Worm (Caenorhabditis elegans): ENCODE data around the gene F46C3.7.

F46C3.7 gene

DNA sequence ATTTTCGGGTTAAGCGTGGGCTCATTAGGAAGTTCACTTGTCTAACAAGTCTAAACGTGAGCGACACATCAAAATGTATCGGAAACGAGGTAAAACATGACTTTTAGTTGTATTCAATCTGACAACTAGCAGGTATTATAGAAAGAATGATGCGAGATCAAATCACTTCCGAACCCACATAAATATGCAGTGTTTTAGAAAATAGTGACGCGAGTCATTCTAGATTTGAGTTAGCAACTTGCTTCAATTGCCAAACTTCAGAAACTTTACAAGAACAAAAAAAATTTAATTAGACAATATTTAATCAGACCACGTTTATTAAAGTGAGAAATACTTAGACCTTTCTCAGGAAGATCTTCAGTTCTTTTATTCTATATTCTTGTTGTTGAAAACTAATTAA is 16.8 kb downstream of the F46C3.7 start:
- TF ChIP-seq nfya-1 (tag; optimal IDR thresholded peaks at IDR 0.05; ENCODE audit: insufficient read depth) (no peak), ZK546.5 (tag; optimal IDR thresholded peaks at IDR 0.05) (no peak), ceh-16 (tag; optimal IDR thresholded peaks at IDR 0.05) (no peak), snpc-4 (tag; optimal IDR thresholded peaks at IDR 0.05) (no peak), nhr-25 (tag; optimal IDR thresholded peaks at IDR 0.05) (no peak), fkh-2 (tag; optimal IDR thresholded peaks at IDR 0.05) (no peak), tbx-2 (tag; optimal IDR thresholded peaks at IDR 0.05) (no peak), elt-2 (tag; optimal IDR thresholded peaks at IDR 0.05) (no peak)

DNA sequence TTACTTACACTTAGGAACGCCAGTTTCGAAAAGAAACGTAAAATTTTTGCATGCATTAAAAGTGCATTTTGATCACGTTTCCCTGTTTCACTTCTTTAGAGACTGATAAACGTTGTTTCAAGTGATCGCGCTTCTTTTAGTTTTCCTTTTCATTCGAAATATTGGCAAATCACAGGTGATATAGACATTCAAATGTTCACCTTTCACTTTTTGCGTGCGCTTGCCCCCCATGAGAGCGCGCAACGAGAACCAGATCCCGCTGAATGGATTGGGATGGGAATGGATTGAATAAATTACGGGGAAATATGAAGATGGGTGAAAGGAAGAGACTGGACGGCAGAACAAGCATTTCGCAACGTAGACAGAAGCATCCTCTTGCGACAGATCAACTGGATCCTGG is 21.7 kb downstream of the F46C3.7 start:
- no peak for TF ChIP-seq hmg-11 (tag; optimal IDR thresholded peaks at IDR 0.05)
- no peak for TF ChIP-seq pqm-1 (tag; optimal IDR thresholded peaks at IDR 0.05)
- TF ChIP-seq nhr-43 (tag; optimal IDR thresholded peaks at IDR 0.05; ENCODE audit: poor library complexity, severe bottlenecking), result peak; percentile 62
- TF ChIP-seq nhr-23 (tag; optimal IDR thresholded peaks at IDR 0.05), result peak; percentile 7
- peak; percentile 1 for TF ChIP-seq elt-2 (tag; optimal IDR thresholded peaks at IDR 0.05)
- no peak for TF ChIP-seq lsy-12 (tag; optimal IDR thresholded peaks at IDR 0.05)
- no peak for TF ChIP-seq ceh-82 (tag; optimal IDR thresholded peaks at IDR 0.05)
- no peak for TF ChIP-seq eor-1 (tag; optimal IDR thresholded peaks at IDR 0.05)

DNA sequence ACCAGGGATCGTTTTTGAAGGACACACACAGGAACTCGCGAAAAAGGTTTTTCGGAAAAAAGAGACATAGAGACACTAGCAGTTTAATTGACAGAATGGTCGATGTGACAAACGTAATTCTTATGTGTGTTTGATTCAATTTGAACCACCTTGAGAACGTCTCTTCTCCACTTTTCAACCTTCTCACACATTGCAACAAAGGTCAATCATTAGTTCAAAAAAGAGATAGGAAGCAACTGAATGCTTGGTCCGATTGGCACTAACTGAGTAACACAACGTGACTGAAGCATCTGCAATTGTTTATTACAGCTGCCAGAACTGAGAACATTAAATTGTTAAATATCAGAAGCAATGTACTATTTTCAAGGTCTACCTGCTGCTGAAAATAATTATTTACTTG is 22.3 kb downstream of the F46C3.7 start:
- peak; percentile 14 for TF ChIP-seq egl-27 (tag; optimal IDR thresholded peaks at IDR 0.05)
- no peak for TF ChIP-seq nhr-11 (tag; optimal IDR thresholded peaks at IDR 0.05)
- peak; percentile 81 for TF ChIP-seq nhr-25 (tag; optimal IDR thresholded peaks at IDR 0.05)

DNA sequence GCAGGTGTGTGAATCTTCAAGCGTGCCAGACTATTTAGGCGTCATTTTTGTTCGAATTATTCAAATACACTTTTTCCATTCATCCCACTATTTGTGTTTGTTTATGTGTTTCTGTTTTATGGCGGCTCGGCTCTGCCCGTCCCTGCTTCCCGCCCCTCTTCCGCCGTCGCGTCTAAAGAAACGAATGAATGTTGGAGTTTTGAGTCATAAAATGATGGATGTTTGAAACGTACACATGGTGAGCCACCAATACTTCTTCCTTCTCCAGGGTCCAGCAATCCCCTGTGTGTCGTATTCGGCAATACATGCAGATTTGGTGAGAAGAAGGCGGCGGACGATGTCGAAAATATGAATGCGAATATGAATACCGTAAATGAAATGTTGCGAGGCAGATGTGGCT is 23.2 kb downstream of the F46C3.7 start:
- TF ChIP-seq lin-39 (tag; optimal IDR thresholded peaks at IDR 0.05) (peak; percentile 78), ceh-9 (tag; optimal IDR thresholded peaks at IDR 0.05) (no peak), ceh-28 (tag; optimal IDR thresholded peaks at IDR 0.05) (no peak), zag-1 (tag; optimal IDR thresholded peaks at IDR 0.05) (no peak), egl-5 (tag; optimal IDR thresholded peaks at IDR 0.05) (peak; percentile 16), mdl-1 (tag; optimal IDR thresholded peaks at IDR 0.05) (no peak), nfya-1 (tag; optimal IDR thresholded peaks at IDR 0.05; ENCODE audit: insufficient read depth) (peak; percentile 39), aly-2 (tag; optimal IDR thresholded peaks at IDR 0.05) (no peak), hmg-11 (tag; optimal IDR thresholded peaks at IDR 0.05) (peak; percentile 22)

DNA sequence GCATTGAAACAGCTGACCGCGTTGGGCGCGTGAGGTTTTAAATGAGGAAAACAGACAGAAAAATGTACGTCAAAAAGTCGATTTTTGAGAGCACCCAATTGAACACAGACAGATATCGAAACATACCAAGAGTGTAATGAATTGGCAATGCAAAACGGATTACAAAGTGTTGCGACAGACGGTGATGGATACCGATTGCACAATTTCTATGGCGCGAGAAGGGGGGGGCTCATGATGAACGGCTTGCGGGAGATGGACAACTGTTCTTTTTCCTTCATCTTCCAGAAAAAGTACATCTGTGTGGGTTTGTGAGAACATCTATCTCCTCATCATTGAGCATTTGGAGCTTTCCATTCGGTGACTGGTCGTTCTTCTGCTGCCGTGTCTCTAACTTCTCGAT is 23.7 kb downstream of the F46C3.7 start:
- no peak for TF ChIP-seq lin-15B (tag; optimal IDR thresholded peaks at IDR 0.05)
- no peak for TF ChIP-seq elt-2 (tag; optimal IDR thresholded peaks at IDR 0.05)
- TF ChIP-seq nfya-1 (tag; optimal IDR thresholded peaks at IDR 0.05; ENCODE audit: insufficient read depth), result peak; percentile 10
- TF ChIP-seq lin-39 (tag; optimal IDR thresholded peaks at IDR 0.05), result peak; percentile 67
- TF ChIP-seq nhr-23 (tag; optimal IDR thresholded peaks at IDR 0.05), result no peak
- TF ChIP-seq lsy-12 (tag; optimal IDR thresholded peaks at IDR 0.05), result no peak
- no peak for TF ChIP-seq nhr-12 (tag; optimal IDR thresholded peaks at IDR 0.05)
- TF ChIP-seq nhr-11 (tag; optimal IDR thresholded peaks at IDR 0.05), result no peak
- TF ChIP-seq fos-1 (tag; optimal IDR thresholded peaks at IDR 0.05), result no peak

DNA sequence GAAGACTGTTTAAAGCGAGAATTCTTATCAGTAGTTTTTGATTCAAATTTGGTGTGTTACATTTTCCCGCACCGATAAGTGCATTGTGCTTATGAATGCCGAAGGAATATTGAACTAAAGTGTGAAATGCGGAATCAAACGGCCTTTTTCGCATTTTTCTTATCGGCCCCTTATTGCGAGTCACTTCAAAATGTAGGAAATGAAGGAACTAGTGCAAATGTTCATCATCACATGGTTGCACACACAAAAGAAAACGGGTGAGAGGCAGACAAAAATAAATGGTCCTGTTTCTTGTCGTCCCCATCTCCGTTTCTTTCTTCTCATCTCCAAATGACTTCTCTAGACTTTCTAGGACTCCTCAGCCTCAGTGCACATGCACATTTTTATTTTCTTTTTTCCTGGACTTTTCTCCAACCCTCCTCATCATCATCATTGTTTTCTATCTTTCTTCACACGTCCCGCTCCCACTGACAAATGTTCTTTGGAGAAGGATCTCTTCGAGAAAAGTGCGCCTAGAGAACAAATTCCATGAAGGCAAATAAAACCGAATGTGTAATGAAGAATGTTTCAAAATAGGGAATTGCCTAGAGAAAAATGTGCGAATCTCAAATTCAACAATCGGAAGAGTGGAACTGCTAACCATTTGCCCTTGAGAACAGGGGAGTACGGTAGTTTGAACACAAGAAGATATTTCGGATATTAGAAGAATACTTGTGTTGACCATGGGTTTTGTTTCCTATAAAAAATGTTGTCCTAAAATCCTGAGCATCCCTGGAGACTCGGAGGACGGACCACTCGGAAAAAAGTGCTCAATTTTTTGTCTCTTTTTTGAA is 24.6 kb downstream of the F46C3.7 start:
- TF ChIP-seq unc-62 (GFP tag; optimal IDR thresholded peaks at IDR 0.05), result no peak
- TF ChIP-seq lin-39 (tag; optimal IDR thresholded peaks at IDR 0.05), result peak; percentile 86
- peak; percentile 93 for TF ChIP-seq elt-2 (tag; optimal IDR thresholded peaks at IDR 0.05)
- TF ChIP-seq pqm-1 (tag; optimal IDR thresholded peaks at IDR 0.05), result peak; percentile 61
- no peak for TF ChIP-seq snpc-4 (tag; optimal IDR thresholded peaks at IDR 0.05)
- no peak for TF ChIP-seq zag-1 (tag; optimal IDR thresholded peaks at IDR 0.05)
- no peak for TF ChIP-seq nhr-237 (tag; optimal IDR thresholded peaks at IDR 0.05)
- TF ChIP-seq hmg-11 (tag; optimal IDR thresholded peaks at IDR 0.05), result no peak
- peak; percentile 55 for TF ChIP-seq jun-1 (tag; optimal IDR thresholded peaks at IDR 0.05)
- peak; percentile 48 for TF ChIP-seq egl-5 (tag; optimal IDR thresholded peaks at IDR 0.05)
- TF ChIP-seq nfya-1 (tag; optimal IDR thresholded peaks at IDR 0.05; ENCODE audit: insufficient read depth), result peak; percentile 39
- TF ChIP-seq skn-1 (tag; optimal IDR thresholded peaks at IDR 0.05), result no peak
- TF ChIP-seq ama-1 (optimal IDR thresholded peaks at IDR 0.05), result no peak
- TF ChIP-seq fos-1 (tag; optimal IDR thresholded peaks at IDR 0.05), result no peak

Data from whole organism, L3 larva.